Worm (Caenorhabditis elegans) whole organism, L1 larva: ENCODE results near the gene F19F10.3.

Experiments
- ama-1 ChIP-seq: fragments of 150-350 bp; optimal IDR thresholded peaks from 2 replicates; lab custom pipeline; 2014
- egl-27 ChIP-seq, 2 experiments: fragments of 150-350 bp in 1 of 2; sonication (generic microtip); optimal IDR thresholded peaks; 3 replicates each; lab custom pipeline; 2017 to 2018; ENCODE audit warnings: missing biosample characterization in 2 of 2, missing genetic modification characterization in 2 of 2, missing genetic modification reagents in 2 of 2
- elt-3 ChIP-seq, 6 experiments: fragments of 150-350 bp in 1 of 6; sonication (generic microtip); optimal IDR thresholded peaks; 2 replicates each; lab custom pipeline; 2017 to 2018; ENCODE audit warnings: missing biosample characterization in 6 of 6, missing genetic modification characterization in 6 of 6, inconsistent platforms in 1 of 6
- ets-5 ChIP-seq: fragments of 200-800 bp; sonication (Bioruptor generic); IDR thresholded peaks from 2 replicates; pipeline ENCODE4 v1.3.6; 2022; ENCODE audit warnings: missing genetic modification characterization, missing compliant biosample characterization
- lin-39 ChIP-seq: fragments of 150-350 bp; optimal IDR thresholded peaks from 2 replicates; lab custom pipeline; 2014; ENCODE audit warnings: missing biosample characterization, missing genetic modification reagents, missing genetic modification characterization
- mef-2 ChIP-seq: fragments of 150-350 bp; optimal IDR thresholded peaks from 2 replicates; lab custom pipeline; 2014; ENCODE audit warnings: missing biosample characterization, missing genetic modification characterization
- nhr-237 ChIP-seq: fragments of 150-350 bp; optimal IDR thresholded peaks from 2 replicates; lab custom pipeline; 2014; ENCODE audit warnings: missing biosample characterization, missing genetic modification characterization
- unc-130 ChIP-seq: fragments of 150-350 bp; optimal IDR thresholded peaks from 2 replicates; lab custom pipeline; 2017; ENCODE audit warnings: missing biosample characterization, missing genetic modification characterization, inconsistent platforms
- unc-62 ChIP-seq: fragments of 150-350 bp; optimal IDR thresholded peaks from 2 replicates; lab custom pipeline; 2014; ENCODE audit warnings: missing biosample characterization, missing genetic modification reagents, missing genetic modification characterization

- TF ChIP-seq elt-3 (tag; optimal IDR thresholded peaks at IDR 0.05; lab: Kevin White, UChicago) (peak in 1 of 6 experiments; percentile 57), unc-62 (GFP tag; lab: Kevin White, UChicago) (no peak), egl-27 (tag; optimal IDR thresholded peaks at IDR 0.05; lab: Kevin White, UChicago) (no peak), lin-39 (tag; lab: Kevin White, UChicago) (no peak), unc-130 (tag; lab: Kevin White, UChicago) (no peak), nhr-237 (tag; lab: Kevin White, UChicago) (no peak), ets-5 (GFP tag; lab: Robert Waterston, UW) (no peak), mef-2 (no peak), ama-1 (lab: Kevin White, UChicago) (no peak)
Measured at ce11 chrV:7587637-7588036, 35.7 kb downstream of the F19F10.3 start, which contains the start of the genes F19F10.11 and C50E3.5.
